Worm (Caenorhabditis elegans) whole organism, L1 larva: ENCODE results near the gene aakb-2.
"Not testable (repeated sequence)": the region's sequence is repeated elsewhere in the genome, so short reads cannot be mapped to it uniquely, and the experiment has no call there.

ENCODE experiments used
- C04F5.9 ChIP-seq: sonication (generic microtip); optimal IDR thresholded peaks from 2 replicates; lab custom pipeline; 2016; ENCODE audit warnings: missing genetic modification characterization, missing compliant biosample characterization
- C16A3.4 ChIP-seq: fragments of 150-350 bp; optimal IDR thresholded peaks from 2 replicates; lab custom pipeline; 2014; ENCODE audit warnings: missing biosample characterization, missing genetic modification characterization
- C34B4.2 ChIP-seq: sonication (generic microtip); optimal IDR thresholded peaks from 2 replicates; lab custom pipeline; 2017; ENCODE audit warnings: mild to moderate bottlenecking, missing genetic modification characterization, missing compliant biosample characterization
- F16B12.6 ChIP-seq: fragments of 150-350 bp; optimal IDR thresholded peaks from 2 replicates; lab custom pipeline; 2014; ENCODE audit warnings: missing biosample characterization, missing genetic modification characterization
- Y116A8C.19 ChIP-seq: sonication (generic microtip); optimal IDR thresholded peaks from 2 replicates; lab custom pipeline; 2016; ENCODE audit warnings: missing compliant biosample characterization, missing genetic modification characterization, borderline replicate concordance
- aha-1 ChIP-seq: fragments of 150-350 bp; optimal IDR thresholded peaks from 2 replicates; lab custom pipeline; 2014; ENCODE audit warnings: missing biosample characterization, missing genetic modification characterization
- aly-2 ChIP-seq: fragments of 150-350 bp; optimal IDR thresholded peaks from 2 replicates; lab custom pipeline; 2014; ENCODE audit warnings: missing biosample characterization, missing genetic modification characterization
- ceh-82 ChIP-seq, 3 experiments: fragments of 150-350 bp in 1 of 3; sonication (generic microtip) in 2 of 3; optimal IDR thresholded peaks; 2 replicates each; lab custom pipeline; 2014 to 2017; ENCODE audit warnings: missing biosample characterization in 3 of 3, missing genetic modification characterization in 3 of 3
- ceh-90 ChIP-seq: sonication (generic microtip); optimal IDR thresholded peaks from 2 replicates; lab custom pipeline; 2016; ENCODE audit warnings: missing genetic modification characterization, missing compliant biosample characterization
- ces-1 ChIP-seq: fragments of 150-350 bp; optimal IDR thresholded peaks from 2 replicates; lab custom pipeline; 2014; ENCODE audit warnings: missing biosample characterization, missing genetic modification reagents, missing genetic modification characterization
- efl-1 ChIP-seq, 4 experiments: fragments of 150-350 bp; optimal IDR thresholded peaks in 3 of 4; peaks in 1 of 4; 1 replicate in 1 of 4; 2 replicates in 3 of 4; lab custom pipeline; 2014; ENCODE audit warnings: missing biosample characterization in 2 of 4, missing genetic modification characterization in 2 of 4, missing genetic modification reagents in 2 of 4
- efl-3 ChIP-seq: fragments of 200-800 bp; sonication (Bioruptor generic); optimal IDR thresholded peaks from 2 replicates; lab custom pipeline; 2018; ENCODE audit warnings: mild to moderate bottlenecking, missing genetic modification characterization, missing compliant biosample characterization
- egl-27 ChIP-seq, 2 experiments: fragments of 150-350 bp in 1 of 2; sonication (generic microtip); optimal IDR thresholded peaks; 3 replicates each; lab custom pipeline; 2017 to 2018; ENCODE audit warnings: missing biosample characterization in 2 of 2, missing genetic modification characterization in 2 of 2, missing genetic modification reagents in 2 of 2
- ets-5 ChIP-seq: fragments of 200-800 bp; sonication (Bioruptor generic); IDR thresholded peaks from 2 replicates; pipeline ENCODE4 v1.3.6; 2022; ENCODE audit warnings: missing genetic modification characterization, missing compliant biosample characterization
- irx-1 ChIP-seq: sonication (generic microtip); optimal IDR thresholded peaks from 2 replicates; lab custom pipeline; 2016; ENCODE audit warnings: missing genetic modification characterization, missing compliant biosample characterization
- isw-1 ChIP-seq: fragments of 200-800 bp; sonication (Bioruptor generic); IDR thresholded peaks from 2 replicates; pipeline ENCODE4 v1.3.6; 2022; ENCODE audit warnings: missing genetic modification characterization, missing compliant biosample characterization
- lin-14 ChIP-seq: fragments of 200-800 bp; sonication (Bioruptor generic); optimal IDR thresholded peaks from 2 replicates; lab custom pipeline; 2018; ENCODE audit warnings: mild to moderate bottlenecking, missing genetic modification characterization, moderate library complexity, missing compliant biosample characterization
- lin-35 ChIP-seq, 2 experiments: fragments of 150-350 bp; optimal IDR thresholded peaks; 2 replicates each; lab custom pipeline; 2014; ENCODE audit warnings: missing biosample characterization in 2 of 2, missing genetic modification characterization in 2 of 2, missing genetic modification reagents in 2 of 2
- lin-39 ChIP-seq: fragments of 150-350 bp; optimal IDR thresholded peaks from 2 replicates; lab custom pipeline; 2014; ENCODE audit warnings: missing biosample characterization, missing genetic modification reagents, missing genetic modification characterization
- mab-9 ChIP-seq: fragments of 200-800 bp; sonication (Bioruptor generic); IDR thresholded peaks from 2 replicates; pipeline ENCODE4 v1.3.6; 2022; ENCODE audit warnings: missing genetic modification reagents, missing genetic modification characterization, missing compliant biosample characterization
- mdl-1 ChIP-seq, 2 experiments: fragments of 150-350 bp; optimal IDR thresholded peaks; 2 replicates each; lab custom pipeline; 2014 to 2017; ENCODE audit warnings: missing biosample characterization in 2 of 2, missing genetic modification characterization in 2 of 2, inconsistent platforms in 1 of 2
- mef-2 ChIP-seq: fragments of 150-350 bp; optimal IDR thresholded peaks from 2 replicates; lab custom pipeline; 2014; ENCODE audit warnings: missing biosample characterization, missing genetic modification characterization
- mep-1 ChIP-seq: fragments of 150-350 bp; optimal IDR thresholded peaks from 2 replicates; lab custom pipeline; 2014; ENCODE audit warnings: missing biosample characterization, missing genetic modification characterization
- nhr-12 ChIP-seq: sonication (generic microtip); optimal IDR thresholded peaks from 2 replicates; lab custom pipeline; 2017; ENCODE audit warnings: missing biosample characterization, missing genetic modification characterization
- nhr-19 ChIP-seq: fragments of 200-800 bp; sonication (Bioruptor generic); conservative IDR thresholded peaks from 2 replicates; pipeline ENCODE4 v1.3.6; 2022; ENCODE audit warnings: missing genetic modification characterization, missing compliant biosample characterization
- nhr-28 ChIP-seq: fragments of 150-350 bp; optimal IDR thresholded peaks from 2 replicates; lab custom pipeline; 2014; ENCODE audit warnings: missing biosample characterization, missing genetic modification characterization
- nhr-47 ChIP-seq: sonication (generic microtip); optimal IDR thresholded peaks from 2 replicates; lab custom pipeline; 2016; ENCODE audit warnings: mild to moderate bottlenecking, missing genetic modification characterization, moderate library complexity, missing compliant biosample characterization
- nhr-76 ChIP-seq: sonication (generic microtip); optimal IDR thresholded peaks from 2 replicates; lab custom pipeline; 2017; ENCODE audit warnings: missing biosample characterization, missing genetic modification characterization
- nhr-77 ChIP-seq: fragments of 150-350 bp; optimal IDR thresholded peaks from 2 replicates; lab custom pipeline; 2014; ENCODE audit warnings: missing biosample characterization, missing genetic modification characterization
- nhr-90 ChIP-seq: sonication (generic microtip); optimal IDR thresholded peaks from 2 replicates; lab custom pipeline; 2016; ENCODE audit warnings: mild to moderate bottlenecking, missing genetic modification characterization, missing compliant biosample characterization; ENCODE audit not compliant: poor library complexity
- pax-3 ChIP-seq: fragments of 200-800 bp; sonication (Bioruptor generic); optimal IDR thresholded peaks from 2 replicates; lab custom pipeline; 2018; ENCODE audit warnings: mild to moderate bottlenecking, missing genetic modification characterization, moderate library complexity, missing compliant biosample characterization
- pqm-1 ChIP-seq: sonication (generic microtip); optimal IDR thresholded peaks from 3 replicates; lab custom pipeline; 2017; ENCODE audit warnings: missing biosample characterization, missing genetic modification characterization
- snpc-4 ChIP-seq: fragments of 150-350 bp; optimal IDR thresholded peaks from 2 replicates; lab custom pipeline; 2014; ENCODE audit warnings: missing biosample characterization, missing genetic modification characterization
- sup-37 ChIP-seq: fragments of 200-800 bp; sonication (Bioruptor generic); optimal IDR thresholded peaks from 2 replicates; lab custom pipeline; 2018; ENCODE audit warnings: mild to moderate bottlenecking, missing genetic modification characterization, missing compliant biosample characterization
- unc-30 ChIP-seq: sonication (generic microtip); optimal IDR thresholded peaks from 2 replicates; lab custom pipeline; 2017; ENCODE audit warnings: missing biosample characterization, missing genetic modification characterization
- unc-62 ChIP-seq: fragments of 150-350 bp; optimal IDR thresholded peaks from 2 replicates; lab custom pipeline; 2014; ENCODE audit warnings: missing biosample characterization, missing genetic modification reagents, missing genetic modification characterization
- vab-15 ChIP-seq: sonication (generic microtip); optimal IDR thresholded peaks from 2 replicates; lab custom pipeline; 2017; ENCODE audit warnings: missing genotype, mild to moderate bottlenecking, missing genetic modification characterization, missing compliant biosample characterization
- xbp-1 ChIP-seq: sonication (generic microtip); optimal IDR thresholded peaks from 2 replicates; lab custom pipeline; 2016; ENCODE audit warnings: missing genetic modification characterization, missing compliant biosample characterization

aakb-2 gene

ce11 chrIII:11218150-11218841, 18.6 kb upstream of the aakb-2 start, which contains the start of the genes tbx-34 and wht-8:
TSS of gene tbx-34 (minus strand) at chrIII:11218250.
TSS of gene wht-8 (plus strand) at chrIII:11218791.
- TF ChIP-seq nhr-77 (tag; lab: Kevin White, UChicago) (no peak), ets-5 (GFP tag; lab: Robert Waterston, UW) (no peak), isw-1 (GFP tag; lab: Robert Waterston, UW) (no peak), aly-2 (tag; lab: Kevin White, UChicago) (no peak), C16A3.4 (tag; lab: Kevin White, UChicago) (no peak), ces-1 (no peak), nhr-76 (no peak), nhr-28 (tag; lab: Kevin White, UChicago) (no peak), mab-9 (no peak), efl-3 (GFP tag; lab: Kevin White, UChicago) (no peak), F16B12.6 (tag; lab: Kevin White, UChicago) (no peak), ceh-82 (tag; optimal IDR thresholded peaks at IDR 0.05; lab: Kevin White, UChicago) (no peak), nhr-12 (no peak), ceh-90 (tag; lab: Kevin White, UChicago) (no peak), aha-1 (tag; lab: Kevin White, UChicago) (no peak), nhr-19 (GFP tag; lab: Robert Waterston, UW) (no peak)

- TF ChIP-seq mep-1 (tag; lab: Kevin White, UChicago) (no peak), nhr-90 (no peak), pqm-1 (tag; lab: Kevin White, UChicago) (no peak), C34B4.2 (no peak), snpc-4 (tag; lab: Kevin White, UChicago) (no peak), unc-30 (tag; lab: Kevin White, UChicago) (no peak), lin-39 (tag; lab: Kevin White, UChicago) (no peak), Y116A8C.19 (tag; lab: Kevin White, UChicago) (no peak), aly-2 (tag; lab: Kevin White, UChicago) (no peak), lin-14 (GFP tag; lab: Kevin White, UChicago) (no peak), nhr-47 (tag; lab: Kevin White, UChicago) (no peak), C04F5.9 (tag; lab: Kevin White, UChicago) (no peak), mef-2 (tag; lab: Kevin White, UChicago) (no peak), nhr-12 (no peak), egl-27 (tag; optimal IDR thresholded peaks at IDR 0.05; lab: Kevin White, UChicago) (no peak), sup-37 (GFP tag; lab: Kevin White, UChicago) (no peak), xbp-1 (tag; lab: Kevin White, UChicago) (no peak), lin-35 (GFP tag; optimal IDR thresholded peaks at IDR 0.05; lab: Kevin White, UChicago) (no peak), F16B12.6 (tag; lab: Kevin White, UChicago) (no peak)
These were observed 15.3 kb upstream of the aakb-2 start for ce11 chrIII:11221583-11222191.

DNA sequence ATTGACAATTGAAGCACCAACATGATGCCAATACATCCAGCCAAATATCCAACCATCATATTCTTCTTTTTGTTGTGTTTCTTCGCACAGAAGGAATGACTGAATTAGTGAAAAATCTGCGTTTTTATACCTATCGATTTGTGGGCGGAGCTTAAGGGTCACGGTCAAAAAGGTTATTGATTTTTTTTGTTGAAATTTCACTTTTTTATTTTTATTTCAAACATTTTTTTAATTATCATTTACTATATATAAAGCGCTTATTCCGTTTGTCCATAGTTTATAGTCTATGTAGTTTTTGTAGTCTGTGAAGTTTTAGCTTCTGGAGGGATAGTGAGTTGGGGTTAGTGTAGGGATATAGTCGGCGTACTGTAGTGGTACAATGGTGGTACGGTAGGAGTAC, 12.9 kb upstream of the aakb-2 start, which contains the start of gene Y47D3A.13:
Gene Y47D3A.13 (minus strand): TSS at position 101 of the 400 bp plus-strand sequence.
- TF ChIP-seq nhr-19 (GFP tag; lab: Robert Waterston, UW); pax-3 (tag; lab: Kevin White, UChicago); unc-62 (GFP tag; lab: Kevin White, UChicago): not testable (repeated sequence)
- TF ChIP-seq, all 84 proteins: peak for 0; not testable (repeated sequence) for 84

DNA sequence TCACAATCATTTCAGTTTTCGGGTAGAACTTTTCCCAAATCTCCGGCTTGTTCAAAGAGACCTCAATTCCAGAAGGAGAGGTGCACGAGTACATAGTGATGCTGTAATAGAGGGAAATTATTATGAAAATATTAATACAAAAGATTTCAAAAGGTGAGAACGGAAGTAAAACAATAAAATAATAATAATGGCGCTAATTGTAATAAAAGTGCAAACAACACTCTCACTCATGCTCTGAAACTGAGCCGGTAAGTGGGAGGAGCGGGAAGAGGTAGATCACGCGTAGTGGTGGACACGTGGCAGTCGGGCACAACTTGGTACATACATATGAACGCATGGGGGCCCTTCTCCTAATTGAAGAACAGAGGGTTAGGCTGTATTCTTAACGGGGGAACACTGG, 9.9 kb upstream of the aakb-2 start, which contains the start of gene tbx-37:
Gene tbx-37 (minus strand): TSS at position 101 of the 400 bp plus-strand sequence.
- TF ChIP-seq efl-1 (optimal IDR thresholded peaks at IDR 0.05; lab: Kevin White, UChicago), result no peak
- no peak for TF ChIP-seq efl-1 (GFP tag; optimal IDR thresholded peaks at IDR 0.05 in 1 of 2; lab: Kevin White, UChicago)
- TF ChIP-seq mab-9, result no peak
- no peak for TF ChIP-seq vab-15 (tag; lab: Kevin White, UChicago)
- no peak for TF ChIP-seq nhr-90
- TF ChIP-seq C16A3.4 (tag; lab: Kevin White, UChicago), result no peak
- TF ChIP-seq mdl-1 (tag; optimal IDR thresholded peaks at IDR 0.05; lab: Kevin White, UChicago), result no peak
- TF ChIP-seq lin-39 (tag; lab: Kevin White, UChicago), result no peak
- TF ChIP-seq Y116A8C.19 (tag; lab: Kevin White, UChicago), result no peak
- TF ChIP-seq irx-1 (tag; lab: Kevin White, UChicago), result no peak
